Fruit fly (Drosophila melanogaster) whole organism, adult: ENCODE data around the gene rno.

Experiments
- CG11617 ChIP-seq: fragments of 200-800 bp; sonication (Bioruptor generic); optimal IDR thresholded peaks from 2 replicates; lab custom pipeline; 2017; ENCODE audit warnings: mild to moderate bottlenecking, missing biosample characterization, missing genetic modification reagents, missing genetic modification characterization
- CG12768 ChIP-seq: fragments of 200-800 bp; sonication (Bioruptor generic); optimal IDR thresholded peaks from 2 replicates; lab custom pipeline; 2017; ENCODE audit warnings: missing biosample characterization, missing genetic modification characterization, mild to moderate bottlenecking, moderate library complexity, missing genetic modification reagents
- CG14711 ChIP-seq: fragments of 200-800 bp; sonication (Bioruptor generic); optimal IDR thresholded peaks from 2 replicates; lab custom pipeline; 2018; ENCODE audit warnings: missing biosample characterization, mild to moderate bottlenecking, missing genetic modification characterization, moderate library complexity
- CG1620 ChIP-seq: fragments of 200-800 bp; sonication (Bioruptor generic); optimal IDR thresholded peaks from 2 replicates; lab custom pipeline; 2016; ENCODE audit warnings: missing biosample characterization, missing genetic modification characterization
- CG33017 ChIP-seq: fragments of 200-800 bp; sonication (Bioruptor generic); optimal IDR thresholded peaks from 2 replicates; lab custom pipeline; 2018; ENCODE audit warnings: missing biosample characterization, mild to moderate bottlenecking, missing genetic modification characterization, moderate library complexity
- CG5204 ChIP-seq: fragments of 200-800 bp; sonication (Bioruptor generic); optimal IDR thresholded peaks from 2 replicates; lab custom pipeline; 2016; ENCODE audit warnings: missing biosample characterization, missing genetic modification characterization
- CG7045 ChIP-seq: fragments of 200-800 bp; sonication (Bioruptor generic); optimal IDR thresholded peaks from 2 replicates; lab custom pipeline; 2017; ENCODE audit warnings: missing biosample characterization, mild to moderate bottlenecking, missing genetic modification characterization
- CG7101 ChIP-seq: fragments of 200-800 bp; sonication (Bioruptor generic); optimal IDR thresholded peaks from 2 replicates; lab custom pipeline; 2018; ENCODE audit warnings: missing biosample characterization, mild to moderate bottlenecking, missing genetic modification characterization, moderate library complexity
- Crg-1 ChIP-seq: fragments of 200-800 bp; sonication (Bioruptor generic); optimal IDR thresholded peaks from 2 replicates; lab custom pipeline; 2016; ENCODE audit warnings: missing biosample characterization, missing genetic modification characterization
- Mnt ChIP-seq: fragments of 200-800 bp; sonication (Bioruptor generic); optimal IDR thresholded peaks from 2 replicates; lab custom pipeline; 2016; ENCODE audit warnings: missing biosample characterization, mild to moderate bottlenecking, missing genetic modification characterization
- bab1 ChIP-seq: fragments of 200-800 bp; sonication (Bioruptor generic); optimal IDR thresholded peaks from 3 replicates; lab custom pipeline; 2019; ENCODE audit warnings: missing biosample characterization, mild to moderate bottlenecking, missing genetic modification characterization, moderate library complexity
- cic ChIP-seq: fragments of 200-800 bp; sonication (Bioruptor generic); optimal IDR thresholded peaks from 2 replicates; lab custom pipeline; 2017; ENCODE audit warnings: missing biosample characterization, mild to moderate bottlenecking, missing genetic modification characterization, moderate library complexity
- cnc ChIP-seq, 2 experiments: fragments of >200 bp; optimal IDR thresholded peaks; 2 replicates each; lab custom pipeline; 2017
- kay ChIP-seq: fragments of 200-800 bp; sonication (Bioruptor generic); peaks from one replicate; lab custom pipeline; 2016; ENCODE audit warnings: missing biosample characterization, missing genetic modification characterization, borderline replicate concordance
- ovo ChIP-seq: fragments of 200-800 bp; sonication (Bioruptor generic); optimal IDR thresholded peaks from 2 replicates; lab custom pipeline; 2016; ENCODE audit warnings: missing biosample characterization, missing genetic modification characterization
- pad ChIP-seq: fragments of 200-800 bp; sonication (Bioruptor generic); optimal IDR thresholded peaks from 3 replicates; lab custom pipeline; 2017; ENCODE audit warnings: missing biosample characterization, missing genetic modification characterization, mild to moderate bottlenecking, moderate library complexity, missing genetic modification reagents
- tj ChIP-seq: fragments of 200-800 bp; sonication (Bioruptor generic); optimal IDR thresholded peaks from 3 replicates; lab custom pipeline; 2017; ENCODE audit warnings: missing biosample characterization, mild to moderate bottlenecking, missing genetic modification characterization, moderate library complexity

Gene rno

DNA sequence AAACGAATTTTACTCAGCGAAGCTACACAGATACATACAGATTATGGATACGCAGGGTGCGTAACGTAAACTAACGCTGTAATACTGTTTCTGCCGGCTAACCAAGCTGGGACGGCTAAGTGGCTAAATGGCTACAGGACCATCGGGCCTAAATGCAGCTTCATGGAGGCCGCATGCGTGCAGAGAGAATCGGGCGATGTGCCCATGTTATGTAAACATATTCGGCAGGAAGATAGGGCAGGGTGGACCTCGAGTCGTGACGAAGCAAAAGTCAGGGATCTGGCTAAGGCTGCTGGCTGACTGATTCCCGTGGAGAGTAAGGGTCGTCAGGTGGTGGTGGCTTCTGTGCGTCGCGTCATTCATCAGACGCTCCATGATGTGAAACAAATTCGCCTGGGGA, 45.9 kb downstream of the rno start:
- TF ChIP-seq CG5204 (GFP tag; lab: Kevin White, UChicago) (no peak), CG7101 (no peak), CG14711 (tag; lab: Kevin White, UChicago) (no peak), ovo (GFP tag; lab: Kevin White, UChicago) (no peak), Mnt (GFP tag; lab: Kevin White, UChicago) (no peak), CG33017 (tag; lab: Kevin White, UChicago) (no peak), CG11617 (GFP tag; lab: Kevin White, UChicago) (no peak), CG1620 (GFP tag; lab: Kevin White, UChicago) (no peak), cic (no peak), Crg-1 (GFP tag; lab: Kevin White, UChicago) (no peak), tj (GFP tag; lab: Kevin White, UChicago) (no peak)

DNA sequence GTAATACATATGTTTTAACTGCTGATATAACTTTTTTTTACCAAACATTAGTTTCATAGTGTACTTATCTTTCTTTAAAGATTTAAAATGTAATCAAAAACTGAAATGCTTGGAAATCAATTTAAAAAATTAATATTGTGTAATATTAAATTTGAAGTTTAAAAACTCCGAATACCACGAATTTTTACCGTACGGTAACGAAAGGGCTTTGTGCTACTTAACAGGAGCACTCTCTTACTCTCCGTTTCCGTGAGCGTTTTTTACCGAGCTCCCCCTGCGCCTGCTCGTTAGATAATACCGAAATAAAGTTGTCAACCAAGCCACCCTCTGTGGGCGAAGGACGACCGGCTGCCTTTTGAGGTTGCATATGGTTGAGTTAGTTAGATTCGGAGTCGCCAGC, 47.1 kb downstream of the rno start, which contains the start of the genes Dic61B and p130CAS:
Gene Dic61B, minus strand, starts transcription at position 101 of the 400 bp plus-strand sequence.
Gene p130CAS, plus strand, starts transcription at position 396 of the 400 bp plus-strand sequence.
- TF ChIP-seq bab1 (GFP tag; lab: Kevin White, UChicago), result no peak
- no peak for TF ChIP-seq tj (GFP tag; lab: Kevin White, UChicago)
- TF ChIP-seq cnc (optimal IDR thresholded peaks at IDR 0.05; lab: Kevin White, UChicago), result no peak
- no peak for TF ChIP-seq Mnt (GFP tag; lab: Kevin White, UChicago)
- no peak for TF ChIP-seq CG33017 (tag; lab: Kevin White, UChicago)
- no peak for TF ChIP-seq kay
- TF ChIP-seq Crg-1 (GFP tag; lab: Kevin White, UChicago), result no peak

DNA sequence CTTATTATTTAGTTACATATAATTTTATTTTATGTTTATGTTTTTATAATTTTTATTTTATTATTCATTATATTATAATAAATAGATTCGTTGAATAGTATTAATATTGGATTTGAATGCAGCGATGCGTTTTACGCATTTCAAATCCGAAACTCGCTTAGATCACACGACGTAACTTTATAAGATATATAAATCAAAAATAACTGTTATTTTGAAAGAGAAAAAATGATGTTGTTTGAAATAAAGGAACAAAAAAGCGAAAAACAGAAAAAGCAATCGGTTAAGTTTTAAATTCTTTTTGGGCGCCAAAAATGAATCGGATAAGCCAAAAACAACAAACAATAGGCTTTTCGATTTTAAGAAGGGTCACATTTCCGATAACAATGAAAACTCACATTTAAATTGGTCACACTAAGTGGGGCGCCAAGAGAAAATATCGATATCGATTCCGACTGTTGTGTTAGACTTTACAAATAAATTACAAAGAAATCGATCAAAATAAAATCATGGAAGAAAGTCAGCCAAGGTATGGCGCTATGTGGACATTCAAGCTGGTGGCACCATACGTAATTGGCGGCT, 53.5 kb downstream of the rno start, which contains the start of gene CG6845:
Gene CG6845, plus strand, starts transcription at position 436 of the 579 bp plus-strand sequence.
- no peak for TF ChIP-seq CG12768 (GFP tag; lab: Kevin White, UChicago)
- TF ChIP-seq cic, result peak; percentile 19
- no peak for TF ChIP-seq pad (GFP tag; lab: Kevin White, UChicago)
- peak; percentile 51 for TF ChIP-seq bab1 (GFP tag; lab: Kevin White, UChicago)
- TF ChIP-seq kay, result peak; percentile 92

DNA sequence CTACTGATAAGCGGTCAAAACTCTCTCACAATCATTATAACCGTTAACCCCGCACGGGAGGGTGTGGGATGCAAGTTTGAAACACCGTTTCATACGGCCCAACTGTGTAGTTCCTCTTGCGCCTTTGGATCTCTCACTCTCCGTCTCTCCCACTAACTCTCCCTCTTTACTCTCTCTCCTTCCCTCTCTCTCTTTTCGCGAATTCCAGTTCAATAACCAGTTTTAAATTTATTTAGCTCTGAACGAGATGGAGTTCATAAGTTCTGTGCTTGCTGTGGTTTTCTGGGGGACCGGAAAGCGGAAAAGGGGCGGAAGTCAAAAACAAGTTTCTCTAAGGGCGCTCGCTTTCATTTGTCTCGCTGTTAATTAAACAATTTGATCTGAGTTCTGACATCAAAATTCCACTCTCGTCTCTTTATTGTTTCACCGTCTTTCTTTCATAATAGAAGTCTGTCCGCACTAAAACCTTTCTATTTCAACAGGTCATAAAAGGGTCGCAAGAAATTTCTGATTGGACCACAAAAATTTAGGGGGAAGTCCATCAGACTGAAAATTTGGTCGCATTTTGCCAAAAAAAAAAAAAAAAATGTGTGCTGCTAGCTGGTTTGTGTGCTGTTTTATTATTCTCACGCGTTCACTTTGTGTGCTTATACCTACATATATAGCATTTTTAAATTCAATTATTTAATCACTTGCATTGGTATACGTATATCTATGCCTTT, 58.6 kb downstream of the rno start:
- TF ChIP-seq pad (GFP tag; lab: Kevin White, UChicago), result peak; percentile 95
- no peak for TF ChIP-seq cnc (optimal IDR thresholded peaks at IDR 0.05; lab: Kevin White, UChicago)
- TF ChIP-seq bab1 (GFP tag; lab: Kevin White, UChicago), result no peak
- no peak for TF ChIP-seq kay
- TF ChIP-seq CG7101, result no peak
- TF ChIP-seq CG7045 (GFP tag; lab: Kevin White, UChicago), result no peak
- TF ChIP-seq ovo (GFP tag; lab: Kevin White, UChicago), result peak; percentile 91
- no peak for TF ChIP-seq tj (GFP tag; lab: Kevin White, UChicago)
- TF ChIP-seq cic, result no peak

DNA sequence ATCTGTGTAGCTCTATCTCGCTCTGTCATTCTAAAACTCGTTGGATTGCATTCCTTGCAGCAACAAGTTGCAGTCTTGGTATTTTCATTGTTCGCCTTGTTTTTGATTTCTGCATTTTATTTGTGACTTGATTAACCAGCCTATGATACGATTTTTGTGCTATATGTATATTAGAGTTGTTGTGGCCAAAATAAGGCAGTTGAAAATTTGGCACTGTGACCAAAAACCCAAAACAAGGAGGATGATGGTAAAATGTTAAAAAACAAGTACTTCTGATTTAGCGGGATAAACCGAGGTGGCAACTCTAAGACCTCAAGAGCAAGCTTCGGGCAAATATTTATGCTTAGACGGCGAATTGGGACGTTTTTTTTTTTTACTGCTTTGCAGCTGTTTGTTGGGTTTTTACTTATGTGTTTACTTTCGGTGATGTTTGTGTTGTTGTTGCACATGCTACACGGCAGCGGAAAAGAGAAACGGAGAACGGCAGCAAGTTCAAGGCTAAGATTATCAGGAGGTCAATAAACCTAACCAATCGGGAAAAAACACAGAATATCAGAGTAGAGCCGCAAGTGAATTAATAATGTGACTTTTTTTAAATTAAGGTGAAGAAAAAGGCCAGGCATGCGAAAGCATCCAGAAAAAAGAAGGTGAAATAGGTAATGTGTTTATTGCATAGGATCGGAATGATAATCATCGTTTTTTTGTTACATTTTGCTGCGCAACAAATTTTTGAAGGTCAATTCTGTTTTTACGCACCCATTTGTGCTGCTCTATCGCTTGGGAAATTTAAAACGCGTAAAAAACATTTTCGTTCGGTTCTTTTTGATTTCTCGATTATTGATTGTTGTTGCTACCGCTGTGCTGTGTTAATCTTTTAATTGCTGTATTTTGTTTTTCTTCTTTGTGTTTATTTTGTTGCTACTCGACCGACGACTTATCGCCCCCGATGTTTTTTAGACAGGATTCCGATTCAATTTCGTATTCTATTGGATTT, 59.7 kb downstream of the rno start:
- TF ChIP-seq pad (GFP tag; lab: Kevin White, UChicago), result no peak
- peak; percentile 84 for TF ChIP-seq kay
- peak; percentile 39 for TF ChIP-seq tj (GFP tag; lab: Kevin White, UChicago)
- TF ChIP-seq bab1 (GFP tag; lab: Kevin White, UChicago), result no peak
- TF ChIP-seq CG7045 (GFP tag; lab: Kevin White, UChicago), result no peak

DNA sequence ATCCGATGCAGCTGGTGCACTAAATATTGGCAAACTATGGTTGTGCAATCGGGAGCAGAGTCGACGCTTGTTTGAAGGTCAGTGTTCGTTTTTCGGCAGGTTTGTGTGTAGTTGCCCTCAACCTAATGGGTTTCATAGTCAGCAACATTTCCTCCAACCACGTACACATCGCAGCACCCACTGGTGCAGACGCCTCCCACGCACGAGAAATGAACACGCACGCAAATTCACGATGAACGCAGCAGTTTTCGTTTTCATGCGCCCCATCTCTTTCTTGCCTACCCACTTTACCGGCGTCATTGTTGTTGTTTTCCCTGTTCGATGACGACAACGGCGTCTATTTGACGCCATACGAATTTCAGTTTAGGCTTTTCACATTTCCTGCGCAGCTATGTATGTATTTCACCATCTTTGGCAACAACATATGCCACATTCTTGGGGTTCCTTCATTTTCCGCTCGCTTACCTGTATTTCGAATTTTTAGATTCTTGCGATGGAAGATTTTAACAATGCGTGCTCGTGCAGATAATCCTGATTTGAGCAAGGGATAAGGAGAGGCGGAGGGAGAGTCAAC, 61.9 kb downstream of the rno start:
- TF ChIP-seq cnc (optimal IDR thresholded peaks at IDR 0.05; lab: Kevin White, UChicago), result peak in 1 of 2 experiments; percentile 24
- TF ChIP-seq kay, result peak; percentile 29
- no peak for TF ChIP-seq bab1 (GFP tag; lab: Kevin White, UChicago)
- no peak for TF ChIP-seq ovo (GFP tag; lab: Kevin White, UChicago)
- no peak for TF ChIP-seq Crg-1 (GFP tag; lab: Kevin White, UChicago)
- TF ChIP-seq tj (GFP tag; lab: Kevin White, UChicago), result peak; percentile 68
- TF ChIP-seq pad (GFP tag; lab: Kevin White, UChicago), result no peak
